Worm (Caenorhabditis elegans) whole organism, young adult: Measurements from ENCODE around the gene srh-145.

ENCODE experiments used
- B0035.1 ChIP-seq: sonication (generic microtip); optimal IDR thresholded peaks from 2 replicates; lab custom pipeline; 2016; ENCODE audit warnings: missing genetic modification characterization, mild to moderate bottlenecking, missing compliant biosample characterization, missing genotype, missing genetic modification reagents
- C06A6.2 ChIP-seq: fragments of 200-800 bp; sonication (Bioruptor generic); conservative IDR thresholded peaks from 2 replicates; pipeline ENCODE4 v1.3.6; 2022; ENCODE audit warnings: missing genetic modification characterization, missing compliant biosample characterization
- F10E7.11 ChIP-seq: sonication (generic microtip); optimal IDR thresholded peaks from 2 replicates; lab custom pipeline; 2017; ENCODE audit warnings: mild to moderate bottlenecking, missing genetic modification characterization, moderate library complexity, missing compliant biosample characterization
- F23B12.7 ChIP-seq: sonication (generic microtip); optimal IDR thresholded peaks from 2 replicates; lab custom pipeline; 2017; ENCODE audit warnings: missing genetic modification characterization, mild to moderate bottlenecking, missing compliant biosample characterization, antibody characterized with exemption, moderate library complexity; ENCODE audit not compliant: insufficient read depth
- F33H1.4 ChIP-seq: fragments of 200-800 bp; sonication (Bioruptor generic); IDR thresholded peaks from 2 replicates; pipeline ENCODE4 v1.3.6; 2022; ENCODE audit warnings: missing genetic modification reagents, missing genetic modification characterization, missing compliant biosample characterization
- F39B2.1 ChIP-seq: fragments of 200-800 bp; sonication (Bioruptor generic); IDR thresholded peaks from 2 replicates; pipeline ENCODE4 v1.3.6; 2022; ENCODE audit warnings: missing genetic modification reagents, missing genetic modification characterization, missing compliant biosample characterization
- K11D2.4 ChIP-seq: fragments of 200-800 bp; sonication (Bioruptor generic); IDR thresholded peaks from 2 replicates; pipeline ENCODE4 v1.3.6; 2022; ENCODE audit warnings: missing genetic modification reagents, missing genetic modification characterization, missing compliant biosample characterization
- K12H6.12 ChIP-seq: fragments of 200-800 bp; sonication (Bioruptor generic); optimal IDR thresholded peaks from 2 replicates; lab custom pipeline; 2018; ENCODE audit warnings: mild to moderate bottlenecking, missing genetic modification characterization, missing compliant biosample characterization
- Y53F4B.3 ChIP-seq: fragments of 200-800 bp; sonication (Bioruptor generic); IDR thresholded peaks from 2 replicates; pipeline ENCODE4 v1.3.6; 2022; ENCODE audit warnings: missing genetic modification reagents, missing genetic modification characterization, missing compliant biosample characterization
- Y95B8A.8 ChIP-seq: fragments of 200-800 bp; sonication (Bioruptor generic); IDR thresholded peaks from 2 replicates; pipeline ENCODE4 v1.3.6; 2022; ENCODE audit warnings: missing genetic modification reagents, missing genetic modification characterization, missing compliant biosample characterization
- ama-1 ChIP-seq, 3 experiments: fragments of 150-350 bp in 1 of 3; sonication (generic microtip) in 2 of 3; optimal IDR thresholded peaks; 2 replicates each; lab custom pipeline; 2014 to 2018; ENCODE audit warnings: missing biosample characterization in 2 of 3, missing genetic modification characterization in 2 of 3, missing genetic modification reagents in 2 of 3
- aptf-2 ChIP-seq: fragments of 200-800 bp; sonication (Bioruptor generic); conservative IDR thresholded peaks from 2 replicates; pipeline ENCODE4 v1.3.6; 2022; ENCODE audit warnings: missing genetic modification reagents, missing genetic modification characterization, missing compliant biosample characterization
- aptf-3 ChIP-seq: fragments of 200-800 bp; sonication (Bioruptor generic); IDR thresholded peaks from 2 replicates; pipeline ENCODE4 v1.3.6; 2022; ENCODE audit warnings: missing genetic modification characterization, missing compliant biosample characterization
- athp-1 ChIP-seq: sonication (generic microtip); optimal IDR thresholded peaks from 2 replicates; lab custom pipeline; 2017; ENCODE audit warnings: mild to moderate bottlenecking, missing genetic modification characterization, missing compliant biosample characterization
- attf-5 ChIP-seq: fragments of 200-800 bp; sonication (Bioruptor generic); optimal IDR thresholded peaks from 2 replicates; lab custom pipeline; 2018; ENCODE audit warnings: mild to moderate bottlenecking, missing genetic modification characterization, missing compliant biosample characterization
- ccch-3 ChIP-seq: fragments of 200-800 bp; sonication (Bioruptor generic); optimal IDR thresholded peaks from 2 replicates; lab custom pipeline; 2018; ENCODE audit warnings: mild to moderate bottlenecking, missing genetic modification characterization, missing compliant biosample characterization
- cebp-2 ChIP-seq: fragments of 200-800 bp; sonication (Bioruptor generic); IDR thresholded peaks from 2 replicates; pipeline ENCODE4 v1.3.6; 2022; ENCODE audit warnings: missing genetic modification characterization, missing compliant biosample characterization
- ceh-40 ChIP-seq: fragments of 200-800 bp; sonication (Bioruptor generic); IDR thresholded peaks from 2 replicates; pipeline ENCODE4 v1.3.6; 2022; ENCODE audit warnings: missing genetic modification characterization, missing compliant biosample characterization
- ceh-79 ChIP-seq: sonication (generic microtip); optimal IDR thresholded peaks from 2 replicates; lab custom pipeline; 2017; ENCODE audit warnings: mild to moderate bottlenecking, missing genetic modification characterization, missing compliant biosample characterization
- ceh-91 ChIP-seq: fragments of 200-800 bp; sonication (Bioruptor generic); IDR thresholded peaks from 2 replicates; pipeline ENCODE4 v1.3.6; 2022; ENCODE audit warnings: missing genetic modification reagents, missing genetic modification characterization, missing compliant biosample characterization
- chd-7 ChIP-seq: sonication (generic microtip); optimal IDR thresholded peaks from 2 replicates; lab custom pipeline; 2016; ENCODE audit warnings: mild to moderate bottlenecking, missing genetic modification characterization, moderate library complexity, missing compliant biosample characterization
- dox-1 ChIP-seq: fragments of 200-800 bp; sonication (Bioruptor generic); IDR thresholded peaks from 2 replicates; pipeline ENCODE4 v1.3.6; 2022; ENCODE audit warnings: missing genetic modification reagents, missing genetic modification characterization, missing compliant biosample characterization
- egl-18 ChIP-seq: fragments of 200-800 bp; sonication (Bioruptor generic); IDR thresholded peaks from 2 replicates; pipeline ENCODE4 v1.3.6; 2022; ENCODE audit warnings: missing genetic modification reagents, missing genetic modification characterization, missing compliant biosample characterization
- egrh-3 ChIP-seq: fragments of 200-800 bp; sonication (Bioruptor generic); IDR thresholded peaks from 2 replicates; pipeline ENCODE4 v1.3.6; 2022; ENCODE audit warnings: missing genetic modification reagents, missing genetic modification characterization, missing compliant biosample characterization
- fkh-3 ChIP-seq: sonication (generic microtip); optimal IDR thresholded peaks from 2 replicates; lab custom pipeline; 2016; ENCODE audit warnings: mild to moderate bottlenecking, missing genetic modification characterization, missing compliant biosample characterization
- hlh-12 ChIP-seq: sonication (generic microtip); optimal IDR thresholded peaks from 2 replicates; lab custom pipeline; 2016; ENCODE audit warnings: missing genetic modification characterization, missing compliant biosample characterization
- hlh-26 ChIP-seq: fragments of 200-800 bp; sonication (Bioruptor generic); conservative IDR thresholded peaks from 2 replicates; pipeline ENCODE4 v1.3.6; 2022; ENCODE audit warnings: missing genetic modification reagents, missing genetic modification characterization, missing compliant biosample characterization
- hsf-1 ChIP-seq: fragments of 200-800 bp; sonication (Bioruptor generic); IDR thresholded peaks from 2 replicates; pipeline ENCODE4 v1.3.6; 2022; ENCODE audit warnings: missing genetic modification reagents, missing genetic modification characterization, missing compliant biosample characterization
- lin-26 ChIP-seq: fragments of 200-800 bp; sonication (Bioruptor generic); IDR thresholded peaks from 2 replicates; pipeline ENCODE4 v1.3.6; 2022; ENCODE audit warnings: missing genetic modification reagents, missing genetic modification characterization, missing compliant biosample characterization
- lir-1 ChIP-seq: fragments of 200-800 bp; sonication (Bioruptor generic); conservative IDR thresholded peaks from 2 replicates; pipeline ENCODE4 v1.3.6; 2022; ENCODE audit warnings: missing genetic modification reagents, missing genetic modification characterization, missing compliant biosample characterization
- lsl-1 ChIP-seq: fragments of 200-800 bp; sonication (Bioruptor generic); optimal IDR thresholded peaks from 2 replicates; lab custom pipeline; 2018; ENCODE audit warnings: mild to moderate bottlenecking, missing genetic modification characterization, moderate library complexity, missing compliant biosample characterization
- madf-3 ChIP-seq: fragments of 200-800 bp; sonication (Bioruptor generic); IDR thresholded peaks from 2 replicates; pipeline ENCODE4 v1.3.6; 2022; ENCODE audit warnings: missing genetic modification reagents, missing genetic modification characterization, missing compliant biosample characterization
- mcd-1 ChIP-seq: fragments of 200-800 bp; sonication (Bioruptor generic); IDR thresholded peaks from 2 replicates; pipeline ENCODE4 v1.3.6; 2022; ENCODE audit warnings: missing genetic modification reagents, missing genetic modification characterization, missing compliant biosample characterization
- nfya-1 ChIP-seq: sonication (generic microtip); optimal IDR thresholded peaks from 2 replicates; lab custom pipeline; 2017; ENCODE audit warnings: antibody characterized with exemption, missing compliant biosample characterization, missing genetic modification characterization, borderline replicate concordance; ENCODE audit not compliant: insufficient read depth
- nfyb-1 ChIP-seq: fragments of 200-800 bp; sonication (Bioruptor generic); IDR thresholded peaks from 2 replicates; pipeline ENCODE4 v1.3.6; 2022; ENCODE audit warnings: missing genetic modification reagents, missing genetic modification characterization, missing compliant biosample characterization
- nhr-120 ChIP-seq: fragments of 200-800 bp; sonication (Bioruptor generic); IDR thresholded peaks from 2 replicates; pipeline ENCODE4 v1.3.6; 2022; ENCODE audit warnings: missing genetic modification characterization, missing compliant biosample characterization
- pbrm-1 ChIP-seq: fragments of 200-800 bp; sonication (Bioruptor generic); IDR thresholded peaks from 2 replicates; pipeline ENCODE4 v1.3.6; 2022; ENCODE audit warnings: missing genetic modification reagents, missing genetic modification characterization, missing compliant biosample characterization
- rcor-1 ChIP-seq: fragments of 200-800 bp; sonication (Bioruptor generic); IDR thresholded peaks from 2 replicates; pipeline ENCODE4 v1.3.6; 2022; ENCODE audit warnings: missing genetic modification reagents, missing genetic modification characterization, missing compliant biosample characterization
- rec-8 ChIP-seq, 2 experiments: sonication (generic microtip); optimal IDR thresholded peaks; 2 replicates each; lab custom pipeline; 2016; ENCODE audit warnings: mild to moderate bottlenecking in 2 of 2, missing genetic modification characterization in 2 of 2, missing genetic modification reagents in 2 of 2, missing genotype in 2 of 2, missing biosample characterization in 1 of 2, missing compliant biosample characterization in 1 of 2, moderate library complexity in 1 of 2
- snpc-1.1 ChIP-seq: sonication (generic microtip); optimal IDR thresholded peaks from 2 replicates; lab custom pipeline; 2017; ENCODE audit warnings: missing genetic modification characterization, mild to moderate bottlenecking, missing compliant biosample characterization, antibody characterized with exemption, moderate library complexity, missing genotype, missing genetic modification reagents; ENCODE audit not compliant: insufficient read depth
- tbp1 ChIP-seq: fragments of 200-800 bp; sonication (Bioruptor generic); optimal IDR thresholded peaks from 2 replicates; lab custom pipeline; 2018; ENCODE audit warnings: mild to moderate bottlenecking, missing genetic modification characterization, missing compliant biosample characterization
- tbx-9 ChIP-seq: sonication (generic microtip); optimal IDR thresholded peaks from 2 replicates; lab custom pipeline; 2016; ENCODE audit warnings: borderline replicate concordance, missing genetic modification characterization, inconsistent platforms, missing compliant biosample characterization
- tlf-1 ChIP-seq: fragments of 200-800 bp; sonication (Bioruptor generic); optimal IDR thresholded peaks from 2 replicates; lab custom pipeline; 2018; ENCODE audit warnings: mild to moderate bottlenecking, missing genetic modification characterization, missing compliant biosample characterization
- unc-62 ChIP-seq: fragments of 150-350 bp; optimal IDR thresholded peaks from 2 replicates; lab custom pipeline; 2014; ENCODE audit warnings: missing biosample characterization, missing genetic modification reagents, missing genetic modification characterization
- xnd-1 ChIP-seq: sonication (generic microtip); optimal IDR thresholded peaks from 2 replicates; lab custom pipeline; 2016; ENCODE audit warnings: missing genotype, missing genetic modification reagents, missing genetic modification characterization, missing compliant biosample characterization
- zim-3 ChIP-seq: sonication (generic microtip); optimal IDR thresholded peaks from 2 replicates; lab custom pipeline; 2017; ENCODE audit warnings: mild to moderate bottlenecking, missing genetic modification characterization, moderate library complexity, missing compliant biosample characterization
- ztf-25 ChIP-seq: fragments of 200-800 bp; sonication (Bioruptor generic); IDR thresholded peaks from 2 replicates; pipeline ENCODE4 v1.3.6; 2022; ENCODE audit warnings: missing genetic modification reagents, missing genetic modification characterization, missing compliant biosample characterization
- ztf-28 ChIP-seq: fragments of 200-800 bp; sonication (Bioruptor generic); IDR thresholded peaks from 2 replicates; pipeline ENCODE4 v1.3.6; 2022; ENCODE audit warnings: missing genetic modification reagents, missing genetic modification characterization, missing compliant biosample characterization
- ztf-6 ChIP-seq: fragments of 200-800 bp; sonication (Bioruptor generic); IDR thresholded peaks from 2 replicates; pipeline ENCODE4 v1.3.6; 2022; ENCODE audit warnings: missing genetic modification reagents, missing genetic modification characterization, missing compliant biosample characterization

Gene srh-145

ce11 chrV:16401519-16401918, 9.0 kb upstream of the srh-145 start, which contains the start of gene F13A7.14 (continued):
- no peak for TF ChIP-seq Y53F4B.3
- no peak for TF ChIP-seq lin-26 (GFP tag; lab: Robert Waterston, UW)
- TF ChIP-seq ztf-28 (GFP tag; lab: Robert Waterston, UW): no peak
- 0 out of 2 replicates have a peak, but pooled peaks have one; percentile 37 for TF ChIP-seq K11D2.4
- TF ChIP-seq rec-8 (tag; optimal IDR thresholded peaks at IDR 0.05; lab: Kevin White, UChicago): peak in 1 of 2 experiments; percentile 40
- peak; percentile 42 for TF ChIP-seq K12H6.12 (tag; lab: Kevin White, UChicago)
- TF ChIP-seq nfya-1: no peak
- no peak for TF ChIP-seq F39B2.1 (GFP tag; lab: Robert Waterston, UW)
- no peak for TF ChIP-seq madf-3 (GFP tag; lab: Robert Waterston, UW)
- peak; percentile 42 for TF ChIP-seq athp-1 (tag; lab: Kevin White, UChicago)
- no peak for TF ChIP-seq aptf-3
- no peak for TF ChIP-seq nfyb-1 (GFP tag; lab: Robert Waterston, UW)
- TF ChIP-seq aptf-2: peak; percentile 72; the same call in 1 of the 2 replicates
- peak; percentile 6 for TF ChIP-seq xnd-1 (tag; lab: Kevin White, UChicago)
- no peak for TF ChIP-seq hsf-1 (GFP tag; lab: Robert Waterston, UW)
- TF ChIP-seq chd-7 (tag; lab: Kevin White, UChicago): peak; percentile 47
- no peak for TF ChIP-seq Y95B8A.8 (GFP tag; lab: Robert Waterston, UW)
- TF ChIP-seq attf-5 (GFP tag; lab: Kevin White, UChicago): no peak
- TF ChIP-seq dox-1 (GFP tag; lab: Robert Waterston, UW): peak; percentile 75
- TF ChIP-seq ceh-91 (GFP tag; lab: Robert Waterston, UW): peak; percentile 52
- no peak for TF ChIP-seq ceh-79 (tag; lab: Kevin White, UChicago)
- no peak for TF ChIP-seq ztf-25 (GFP tag; lab: Robert Waterston, UW)
- no peak for TF ChIP-seq ceh-40 (GFP tag; lab: Robert Waterston, UW)
- TF ChIP-seq tlf-1 (GFP tag; lab: Kevin White, UChicago): no peak
- no peak for TF ChIP-seq snpc-1.1 (tag; lab: Kevin White, UChicago)
- no peak for TF ChIP-seq ztf-6
- no peak for TF ChIP-seq ama-1 (optimal IDR thresholded peaks at IDR 0.05; lab: Kevin White, UChicago)
- no peak for TF ChIP-seq ama-1 (GFP tag; optimal IDR thresholded peaks at IDR 0.05; lab: Kevin White, UChicago)
- TF ChIP-seq tbx-9: no peak
- TF ChIP-seq tbp1 (GFP tag; lab: Kevin White, UChicago): peak; percentile 28
- TF ChIP-seq ccch-3 (GFP tag; lab: Kevin White, UChicago): no peak
- no peak for TF ChIP-seq pbrm-1
- no peak for TF ChIP-seq hlh-12 (tag; lab: Kevin White, UChicago)
- peak; percentile 70 for TF ChIP-seq rcor-1
- TF ChIP-seq F33H1.4 (GFP tag; lab: Robert Waterston, UW): peak; percentile 51
- TF ChIP-seq egl-18: no peak
- TF ChIP-seq cebp-2 (GFP tag; lab: Robert Waterston, UW): no peak
- peak; percentile 30 for TF ChIP-seq F23B12.7
- no peak for TF ChIP-seq zim-3 (tag; lab: Kevin White, UChicago)
- no peak for TF ChIP-seq nhr-120 (GFP tag; lab: Robert Waterston, UW)
- no peak for TF ChIP-seq B0035.1
- TF ChIP-seq mcd-1: peak; percentile 86
- no peak for TF ChIP-seq hlh-26 (GFP tag; lab: Robert Waterston, UW)
- no peak for TF ChIP-seq F10E7.11 (tag; lab: Kevin White, UChicago)
- 0 out of 2 replicates have a peak, but pooled peaks have one; percentile 42 for TF ChIP-seq egrh-3
- no peak; the same call in 1 of the 2 replicates for TF ChIP-seq C06A6.2 (GFP tag; lab: Robert Waterston, UW)
- TF ChIP-seq lir-1 (GFP tag; lab: Robert Waterston, UW): peak; percentile 60
- no peak for TF ChIP-seq unc-62 (GFP tag; lab: Kevin White, UChicago)
- no peak for TF ChIP-seq fkh-3 (tag; lab: Kevin White, UChicago)
- peak; percentile 36 for TF ChIP-seq lsl-1
